Fruit fly (Drosophila melanogaster): ENCODE data around the gene CG15356.

DNA sequence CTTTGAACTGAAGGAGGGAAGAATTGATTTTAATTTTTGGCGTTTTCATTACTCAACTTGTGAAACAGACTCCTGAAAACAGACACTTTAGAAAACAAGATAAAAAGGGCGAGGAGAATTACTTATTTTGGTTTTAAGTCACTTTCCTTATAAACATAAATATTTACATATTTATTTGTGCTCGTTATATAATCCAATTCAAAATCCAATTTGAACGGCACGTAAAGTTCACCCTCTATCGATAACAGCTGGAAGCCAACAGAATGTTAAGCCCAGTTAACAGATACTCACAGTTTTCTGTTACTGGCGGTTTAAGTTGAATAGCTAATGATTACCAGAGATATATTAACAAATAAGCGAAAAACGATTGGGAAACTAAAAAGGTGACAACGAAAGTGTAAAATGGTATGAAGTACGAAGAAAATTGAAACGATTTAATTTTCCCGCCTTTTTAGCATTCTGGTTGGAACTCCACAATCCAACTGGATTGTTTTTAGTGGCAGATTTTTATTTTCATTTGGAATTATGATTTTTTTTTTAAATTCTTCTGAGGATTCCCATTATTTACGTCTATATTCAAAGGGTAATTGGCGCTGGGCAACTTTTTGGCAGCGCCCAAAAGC is 1.2 kb downstream of the CG15356 start:
- TF ChIP-seq psq (GFP tag; optimal IDR thresholded peaks at IDR 0.05) (no peak), foxo (GFP tag; optimal IDR thresholded peaks at IDR 0.05) (no peak), h (GFP tag; optimal IDR thresholded peaks at IDR 0.05) (no peak), pan (optimal IDR thresholded peaks at IDR 0.05) (no peak), dsf (GFP tag; optimal IDR thresholded peaks at IDR 0.05; ENCODE audit: borderline replicate concordance) (no peak)
